Worm (Caenorhabditis elegans) whole organism, L3 larva: ENCODE measurements around the gene E02A10.4.

Experiments
- ZK546.5 ChIP-seq: sonication (generic microtip); optimal IDR thresholded peaks from 2 replicates; lab custom pipeline; 2017; ENCODE audit warnings: missing biosample characterization, missing genetic modification characterization
- aly-2 ChIP-seq: fragments of 150-350 bp; optimal IDR thresholded peaks from 2 replicates; lab custom pipeline; 2014; ENCODE audit warnings: missing biosample characterization, missing genetic modification characterization
- ama-1 ChIP-seq: fragments of 150-350 bp; optimal IDR thresholded peaks from 2 replicates; lab custom pipeline; 2018
- ceh-16 ChIP-seq: sonication (generic microtip); optimal IDR thresholded peaks from 2 replicates; lab custom pipeline; 2017; ENCODE audit warnings: missing biosample characterization, missing genetic modification characterization
- ceh-28 ChIP-seq: fragments of 150-350 bp; optimal IDR thresholded peaks from 2 replicates; lab custom pipeline; 2014; ENCODE audit warnings: missing biosample characterization, missing genetic modification reagents, missing genetic modification characterization
- daf-12 ChIP-seq: fragments of 150-350 bp; optimal IDR thresholded peaks from 2 replicates; lab custom pipeline; 2014; ENCODE audit warnings: missing biosample characterization, missing genetic modification reagents, missing genetic modification characterization
- egl-27 ChIP-seq: sonication (generic microtip); optimal IDR thresholded peaks from 4 replicates; lab custom pipeline; 2017; ENCODE audit warnings: missing biosample characterization, missing genetic modification reagents, missing genetic modification characterization
- egl-5 ChIP-seq: fragments of 150-350 bp; optimal IDR thresholded peaks from 2 replicates; lab custom pipeline; 2017; ENCODE audit warnings: missing biosample characterization, missing genetic modification reagents, missing genetic modification characterization, inconsistent platforms
- elt-1 ChIP-seq: fragments of 150-350 bp; optimal IDR thresholded peaks from 2 replicates; lab custom pipeline; 2014; ENCODE audit warnings: missing biosample characterization, missing genetic modification characterization
- elt-2 ChIP-seq: sonication (generic microtip); optimal IDR thresholded peaks from 2 replicates; lab custom pipeline; 2016; ENCODE audit warnings: missing genetic modification reagents, mild to moderate bottlenecking, missing genetic modification characterization, missing compliant biosample characterization
- eor-1 ChIP-seq, 2 experiments: fragments of 150-350 bp; optimal IDR thresholded peaks; 2 replicates each; lab custom pipeline; 2014 to 2018; ENCODE audit warnings: missing biosample characterization in 2 of 2, missing genetic modification characterization in 2 of 2
- fkh-10 ChIP-seq: sonication (generic microtip); optimal IDR thresholded peaks from 2 replicates; lab custom pipeline; 2017; ENCODE audit warnings: missing biosample characterization, missing genetic modification reagents, missing genetic modification characterization
- fkh-2 ChIP-seq: fragments of 150-350 bp; optimal IDR thresholded peaks from 2 replicates; lab custom pipeline; 2014; ENCODE audit warnings: missing biosample characterization, missing genetic modification reagents, missing genetic modification characterization
- fos-1 ChIP-seq: fragments of 150-350 bp; optimal IDR thresholded peaks from 2 replicates; lab custom pipeline; 2014; ENCODE audit warnings: missing biosample characterization, missing genetic modification characterization
- hmg-11 ChIP-seq: sonication (generic microtip); optimal IDR thresholded peaks from 2 replicates; lab custom pipeline; 2016; ENCODE audit warnings: missing genetic modification characterization, missing compliant biosample characterization
- jun-1 ChIP-seq: fragments of 150-350 bp; optimal IDR thresholded peaks from 2 replicates; lab custom pipeline; 2014; ENCODE audit warnings: missing biosample characterization, missing genetic modification reagents, missing genetic modification characterization
- lin-15B ChIP-seq: fragments of 150-350 bp; optimal IDR thresholded peaks from 2 replicates; lab custom pipeline; 2014; ENCODE audit warnings: missing biosample characterization, missing genetic modification characterization
- lin-39 ChIP-seq: fragments of 150-350 bp; optimal IDR thresholded peaks from 2 replicates; lab custom pipeline; 2018; ENCODE audit warnings: missing biosample characterization, missing genetic modification reagents, missing genetic modification characterization
- lsy-12 ChIP-seq: sonication (generic microtip); optimal IDR thresholded peaks from 2 replicates; lab custom pipeline; 2016; ENCODE audit warnings: mild to moderate bottlenecking, missing genetic modification characterization, missing compliant biosample characterization
- mdl-1 ChIP-seq: fragments of 150-350 bp; optimal IDR thresholded peaks from 2 replicates; lab custom pipeline; 2014; ENCODE audit warnings: missing biosample characterization, missing genetic modification characterization
- mml-1 ChIP-seq: fragments of 150-350 bp; sonication (generic microtip); optimal IDR thresholded peaks from 3 replicates; lab custom pipeline; 2014; ENCODE audit warnings: missing biosample characterization, missing genetic modification characterization
- nhr-11 ChIP-seq: fragments of 150-350 bp; optimal IDR thresholded peaks from 2 replicates; lab custom pipeline; 2014; ENCODE audit warnings: missing biosample characterization, missing genetic modification characterization
- nhr-12 ChIP-seq: fragments of 150-350 bp; optimal IDR thresholded peaks from 2 replicates; lab custom pipeline; 2014; ENCODE audit warnings: missing biosample characterization, missing genetic modification characterization
- nhr-23 ChIP-seq: fragments of 150-350 bp; optimal IDR thresholded peaks from 2 replicates; lab custom pipeline; 2014; ENCODE audit warnings: missing biosample characterization, missing genetic modification reagents, missing genetic modification characterization
- nhr-237 ChIP-seq: fragments of 150-350 bp; optimal IDR thresholded peaks from 2 replicates; lab custom pipeline; 2014; ENCODE audit warnings: missing biosample characterization, missing genetic modification characterization
- nhr-25 ChIP-seq: sonication (generic microtip); optimal IDR thresholded peaks from 2 replicates; lab custom pipeline; 2017; ENCODE audit warnings: missing biosample characterization, missing genetic modification characterization
- nhr-28 ChIP-seq: fragments of 150-350 bp; optimal IDR thresholded peaks from 2 replicates; lab custom pipeline; 2014; ENCODE audit warnings: missing biosample characterization, missing genetic modification characterization
- nhr-67 ChIP-seq: fragments of 150-350 bp; optimal IDR thresholded peaks from 2 replicates; lab custom pipeline; 2014; ENCODE audit warnings: missing biosample characterization, missing genetic modification characterization
- nhr-76 ChIP-seq: fragments of 150-350 bp; sonication (generic microtip); optimal IDR thresholded peaks from 5 replicates; lab custom pipeline; 2014; ENCODE audit warnings: missing biosample characterization, missing genetic modification characterization
- nhr-77 ChIP-seq: fragments of 150-350 bp; optimal IDR thresholded peaks from 2 replicates; lab custom pipeline; 2014; ENCODE audit warnings: missing biosample characterization, missing genetic modification characterization
- skn-1 ChIP-seq: fragments of 150-350 bp; optimal IDR thresholded peaks from 2 replicates; lab custom pipeline; 2014; ENCODE audit warnings: missing biosample characterization, missing genetic modification characterization
- snpc-4 ChIP-seq: fragments of 150-350 bp; optimal IDR thresholded peaks from 2 replicates; lab custom pipeline; 2014; ENCODE audit warnings: missing biosample characterization, missing genetic modification characterization
- tbx-2 ChIP-seq: sonication (generic microtip); optimal IDR thresholded peaks from 2 replicates; lab custom pipeline; 2016; ENCODE audit warnings: mild to moderate bottlenecking, missing genetic modification characterization, missing compliant biosample characterization
- unc-39 ChIP-seq: sonication (generic microtip); optimal IDR thresholded peaks from 4 replicates; lab custom pipeline; 2017; ENCODE audit warnings: missing biosample characterization, missing genetic modification characterization
- zag-1 ChIP-seq: fragments of 150-350 bp; optimal IDR thresholded peaks from 2 replicates; lab custom pipeline; 2014; ENCODE audit warnings: missing biosample characterization, missing genetic modification characterization
- ztf-11 ChIP-seq: fragments of 150-350 bp; optimal IDR thresholded peaks from 2 replicates; lab custom pipeline; 2014; ENCODE audit warnings: missing biosample characterization, missing genetic modification characterization
- ztf-4 ChIP-seq: fragments of 150-350 bp; optimal IDR thresholded peaks from 2 replicates; lab custom pipeline; 2014; ENCODE audit warnings: missing biosample characterization, missing genetic modification characterization

Gene E02A10.4

ce11 chrV:12575846-12576245 is 8.1 kb upstream of the E02A10.4 start:
- TF ChIP-seq nhr-25 (tag; lab: Kevin White, UChicago) (no peak), lsy-12 (tag; lab: Kevin White, UChicago) (no peak), elt-2 (tag; lab: Kevin White, UChicago) (no peak), skn-1 (tag; lab: Kevin White, UChicago) (no peak), ZK546.5 (no peak), elt-1 (tag; lab: Kevin White, UChicago) (no peak), daf-12 (tag; lab: Kevin White, UChicago) (no peak), unc-39 (tag; lab: Kevin White, UChicago) (no peak), lin-15B (tag; lab: Kevin White, UChicago) (no peak), nhr-67 (tag; lab: Kevin White, UChicago) (no peak), nhr-23 (tag; lab: Kevin White, UChicago) (no peak), fkh-10 (GFP tag; lab: Kevin White, UChicago) (no peak)

- TF ChIP-seq ceh-28 (tag; lab: Kevin White, UChicago): no peak
- no peak for TF ChIP-seq ama-1 (lab: Kevin White, UChicago)
- no peak for TF ChIP-seq ZK546.5
- no peak for TF ChIP-seq ztf-11 (tag; lab: Kevin White, UChicago)
- no peak for TF ChIP-seq elt-1 (tag; lab: Kevin White, UChicago)
- TF ChIP-seq nhr-76 (tag; lab: Kevin White, UChicago): no peak
- TF ChIP-seq lin-15B (tag; lab: Kevin White, UChicago): no peak
- TF ChIP-seq nhr-11 (tag; lab: Kevin White, UChicago): no peak
- TF ChIP-seq fkh-2: no peak
- TF ChIP-seq lsy-12 (tag; lab: Kevin White, UChicago): no peak
- no peak for TF ChIP-seq mml-1 (tag; lab: Kevin White, UChicago)
- TF ChIP-seq nhr-25 (tag; lab: Kevin White, UChicago): no peak
- TF ChIP-seq nhr-12 (tag; lab: Kevin White, UChicago): no peak
- no peak for TF ChIP-seq nhr-28 (tag; lab: Kevin White, UChicago)
- TF ChIP-seq egl-5 (tag; lab: Kevin White, UChicago): no peak
Measured at ce11 chrV:12570271-12570670, 2.5 kb upstream of the E02A10.4 start.

- no peak for TF ChIP-seq lin-39 (tag; lab: Kevin White, UChicago)
- no peak for TF ChIP-seq snpc-4
- no peak for TF ChIP-seq nhr-28 (tag; lab: Kevin White, UChicago)
- TF ChIP-seq ZK546.5: no peak
- TF ChIP-seq tbx-2: no peak
- TF ChIP-seq daf-12 (tag; lab: Kevin White, UChicago): no peak
- no peak for TF ChIP-seq ceh-28 (tag; lab: Kevin White, UChicago)
- no peak for TF ChIP-seq nhr-12 (tag; lab: Kevin White, UChicago)
- TF ChIP-seq, all 47 proteins: peak for 0
Measured at ce11 chrV:12567312-12567711, 438 bp downstream of the E02A10.4 start.

- TF ChIP-seq nhr-237 (no peak), mdl-1 (tag; lab: Kevin White, UChicago) (no peak), hmg-11 (tag; lab: Kevin White, UChicago) (no peak), snpc-4 (no peak), fos-1 (tag; lab: Kevin White, UChicago) (no peak), nhr-25 (tag; lab: Kevin White, UChicago) (no peak), aly-2 (tag; lab: Kevin White, UChicago) (no peak), daf-12 (tag; lab: Kevin White, UChicago) (no peak), ztf-4 (no peak), elt-2 (tag; lab: Kevin White, UChicago) (no peak), nhr-77 (tag; lab: Kevin White, UChicago) (no peak), tbx-2 (no peak), jun-1 (no peak), eor-1 (tag; optimal IDR thresholded peaks at IDR 0.05; lab: Kevin White, UChicago) (no peak), lin-15B (tag; lab: Kevin White, UChicago) (no peak), nhr-67 (tag; lab: Kevin White, UChicago) (no peak), egl-27 (tag; lab: Kevin White, UChicago) (no peak)
Measured at ce11 chrV:12564902-12565301, 2.8 kb downstream of the E02A10.4 start.

ce11 chrV:12563187-12563586 is 4.6 kb downstream of the E02A10.4 start, which contains the start of gene mrps-5:
Gene mrps-5, plus strand, starts transcription at chrV:12563487.
- TF ChIP-seq fkh-2 (no peak), ceh-28 (tag; lab: Kevin White, UChicago) (no peak), lin-15B (tag; lab: Kevin White, UChicago) (no peak), lsy-12 (tag; lab: Kevin White, UChicago) (no peak), daf-12 (tag; lab: Kevin White, UChicago) (no peak), unc-39 (tag; lab: Kevin White, UChicago) (no peak), hmg-11 (tag; lab: Kevin White, UChicago) (no peak), elt-2 (tag; lab: Kevin White, UChicago) (no peak), ztf-11 (tag; lab: Kevin White, UChicago) (no peak), mml-1 (tag; lab: Kevin White, UChicago) (no peak), elt-1 (tag; lab: Kevin White, UChicago) (no peak), lin-39 (tag; lab: Kevin White, UChicago) (no peak), mdl-1 (tag; lab: Kevin White, UChicago) (no peak), ceh-16 (no peak), ama-1 (lab: Kevin White, UChicago) (no peak), zag-1 (tag; lab: Kevin White, UChicago) (no peak)
